Worm (Caenorhabditis elegans): Measurements from ENCODE around the gene F37A4.3.

F37A4.3 gene

ce11 chrIII:6695189-6695588 lies 23.2 kb upstream of the F37A4.3 start:
- TF ChIP-seq hlh-4 (tag; optimal IDR thresholded peaks at IDR 0.05) (no peak), vab-15 (tag; optimal IDR thresholded peaks at IDR 0.05) (no peak), nhr-76 (tag; optimal IDR thresholded peaks at IDR 0.05) (no peak), pqm-1 (tag; optimal IDR thresholded peaks at IDR 0.05) (no peak), nhr-47 (tag; optimal IDR thresholded peaks at IDR 0.05) (peak; percentile 60), fkh-4 (tag; optimal IDR thresholded peaks at IDR 0.05; ENCODE audit: borderline replicate concordance) (no peak), jun-1 (tag; optimal IDR thresholded peaks at IDR 0.05) (peak; percentile 5), unc-86 (tag; optimal IDR thresholded peaks at IDR 0.05) (peak; percentile 71), fkh-10 (GFP tag; optimal IDR thresholded peaks at IDR 0.05) (peak; percentile 92), nhr-19 (GFP tag; conservative IDR thresholded peaks at IDR 0.05) (0 out of 2 replicates have a peak, but pooled peaks have one; percentile 4), xbp-1 (tag; optimal IDR thresholded peaks at IDR 0.05) (peak; percentile 20), pax-3 (tag; optimal IDR thresholded peaks at IDR 0.05) (no peak), dsc-1 (tag; optimal IDR thresholded peaks at IDR 0.05) (peak; percentile 20), dpl-1 (GFP tag; optimal IDR thresholded peaks at IDR 0.05) (peak in 1 of 3 experiments; percentile 35), elt-3 (tag; optimal IDR thresholded peaks at IDR 0.05) (no peak), nhr-77 (tag; optimal IDR thresholded peaks at IDR 0.05) (no peak), ceh-82 (tag; optimal IDR thresholded peaks at IDR 0.05) (peak in 2 of 3 experiments; percentile 34 to 71), sox-4 (tag; optimal IDR thresholded peaks at IDR 0.05) (no peak), ceh-8 (GFP tag; optimal IDR thresholded peaks at IDR 0.05) (peak; percentile 45), nhr-71 (tag; optimal IDR thresholded peaks at IDR 0.05) (peak; percentile 63), aha-1 (tag; optimal IDR thresholded peaks at IDR 0.05) (no peak), lin-14 (GFP tag; optimal IDR thresholded peaks at IDR 0.05) (peak; percentile 89), isw-1 (GFP tag; IDR thresholded peaks at IDR 0.05) (peak; percentile 91), egl-13 (tag; optimal IDR thresholded peaks at IDR 0.05) (peak; percentile 73), lin-35 (GFP tag; optimal IDR thresholded peaks at IDR 0.05) (peak in 1 of 2 experiments; percentile 15), swsn-7 (tag; optimal IDR thresholded peaks at IDR 0.05) (peak; percentile 47), skn-1 (tag; optimal IDR thresholded peaks at IDR 0.05) (no peak), mep-1 (tag; optimal IDR thresholded peaks at IDR 0.05) (peak; percentile 45), fos-1 (tag; optimal IDR thresholded peaks at IDR 0.05) (peak; percentile 29), snu-23 (GFP tag; optimal IDR thresholded peaks at IDR 0.05) (peak; percentile 46), tbx-2 (tag; optimal IDR thresholded peaks at IDR 0.05) (peak; percentile 56), lsy-2 (tag; optimal IDR thresholded peaks at IDR 0.05) (peak in 1 of 2 experiments; percentile 59), efl-1 (optimal IDR thresholded peaks at IDR 0.05) (peak; percentile 37 to 56), efl-1 (GFP tag; optimal IDR thresholded peaks at IDR 0.05 in 1 of 2) (peak; percentile 5 to 26), fkh-8 (tag; optimal IDR thresholded peaks at IDR 0.05) (peak; percentile 70), nhr-237 (tag; optimal IDR thresholded peaks at IDR 0.05) (no peak)

ce11 chrIII:6705515-6705914 lies 12.9 kb upstream of the F37A4.3 start, which contains the start of gene F37A4.6:
Gene F37A4.6, plus strand, starts transcription at chrIII:6705815.
- no peak for TF ChIP-seq irx-1 (tag; optimal IDR thresholded peaks at IDR 0.05)
- TF ChIP-seq lin-15B (tag; optimal IDR thresholded peaks at IDR 0.05), result no peak
- TF ChIP-seq nhr-20 (tag; optimal IDR thresholded peaks at IDR 0.05), result no peak
- TF ChIP-seq lin-13 (GFP tag; optimal IDR thresholded peaks at IDR 0.05), result no peak
- no peak for TF ChIP-seq nhr-237 (tag; optimal IDR thresholded peaks at IDR 0.05)

- TF ChIP-seq F16B12.6 (tag; optimal IDR thresholded peaks at IDR 0.05) (peak; percentile 84), egl-27 (tag; optimal IDR thresholded peaks at IDR 0.05) (no peak), hpl-2 (GFP tag; optimal IDR thresholded peaks at IDR 0.05) (no peak), nhr-19 (GFP tag; conservative IDR thresholded peaks at IDR 0.05) (peak; percentile 39), xbp-1 (tag; optimal IDR thresholded peaks at IDR 0.05) (peak; percentile 53), ceh-82 (tag; optimal IDR thresholded peaks at IDR 0.05) (peak in 1 of 3 experiments; percentile 57), lsy-2 (tag; optimal IDR thresholded peaks at IDR 0.05) (peak in 1 of 2 experiments; percentile 82), sup-37 (GFP tag; optimal IDR thresholded peaks at IDR 0.05) (no peak), skn-1 (tag; optimal IDR thresholded peaks at IDR 0.05) (peak; percentile 46), lin-15B (tag; optimal IDR thresholded peaks at IDR 0.05) (peak; percentile 47), rnt-1 (tag; optimal IDR thresholded peaks at IDR 0.05) (peak; percentile 67), efl-1 (optimal IDR thresholded peaks at IDR 0.05) (peak; percentile 95 to 97), efl-1 (GFP tag; optimal IDR thresholded peaks at IDR 0.05 in 1 of 2) (peak; percentile 95 to 99), unc-86 (tag; optimal IDR thresholded peaks at IDR 0.05) (peak; percentile 13), nhr-20 (tag; optimal IDR thresholded peaks at IDR 0.05) (peak; percentile 53), dpl-1 (GFP tag; optimal IDR thresholded peaks at IDR 0.05) (peak; percentile 94 to 97 (median 95)), nhr-85 (tag) (peak; percentile 68), blmp-1 (tag; optimal IDR thresholded peaks at IDR 0.05) (peak; percentile 59), mdl-1 (tag; optimal IDR thresholded peaks at IDR 0.05) (peak in 1 of 2 experiments; percentile 11), lin-35 (GFP tag; optimal IDR thresholded peaks at IDR 0.05) (peak; percentile 95 to 98), unc-130 (tag; optimal IDR thresholded peaks at IDR 0.05) (peak; percentile 2), mep-1 (tag; optimal IDR thresholded peaks at IDR 0.05) (peak; percentile 71)
Observed at ce11 chrIII:6709983-6710382, 8.4 kb upstream of the F37A4.3 start, which contains the start of gene isw-1. Gene isw-1, minus strand, starts transcription at chrIII:6710100.

Data from whole organism, L1 larva.